Fruit fly (Drosophila melanogaster): ENCODE results near the gene CG42780.

Gene CG42780

DNA sequence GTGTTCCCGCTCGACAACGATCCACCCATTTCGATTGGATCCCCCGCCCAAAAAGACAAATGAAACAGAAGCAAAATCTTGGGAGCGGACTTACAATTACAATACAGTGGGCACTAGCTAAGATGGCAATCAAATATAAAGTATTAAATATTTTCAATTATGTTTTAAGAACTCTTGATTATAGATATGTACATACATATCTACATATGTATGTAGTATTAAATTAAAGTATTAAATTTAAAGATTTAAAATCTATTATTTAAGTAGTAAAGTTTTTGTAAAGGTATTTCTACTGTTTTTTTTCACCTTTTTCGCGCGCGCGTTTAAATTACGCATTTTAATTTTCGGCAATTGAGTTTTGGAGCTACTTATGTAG, 2.8 kb upstream of the CG42780 start (continued):
- TF ChIP-seq H2.0 (GFP tag; IDR thresholded peaks at IDR 0.05), result peak; percentile 73
- TF ChIP-seq Deaf1 (tag; optimal IDR thresholded peaks at IDR 0.05), result peak; percentile 71
- TF ChIP-seq CG12769 (tag; optimal IDR thresholded peaks at IDR 0.05), result no peak
- TF ChIP-seq CTCF (GFP tag; optimal IDR thresholded peaks at IDR 0.05), result no peak
- TF ChIP-seq Hr51 (GFP tag; optimal IDR thresholded peaks at IDR 0.05), result peak in 1 of 2 experiments; percentile 88
- TF ChIP-seq Adf1 (GFP tag; IDR thresholded peaks at IDR 0.05), result no peak
- no peak for TF ChIP-seq CG12744 (GFP tag; optimal IDR thresholded peaks at IDR 0.05)
- TF ChIP-seq bbx (GFP tag; IDR thresholded peaks at IDR 0.05; ENCODE audit: partially characterized antibody), result no peak
- TF ChIP-seq nerfin-2 (GFP tag; IDR thresholded peaks at IDR 0.05; ENCODE audit: partially characterized antibody), result no peak
- peak; percentile 61 for TF ChIP-seq HmgZ (tag; optimal IDR thresholded peaks at IDR 0.05)
- TF ChIP-seq dati (GFP tag; IDR thresholded peaks at IDR 0.05), result no peak
- no peak for TF ChIP-seq CG10321 (GFP tag; IDR thresholded peaks at IDR 0.05)
- TF ChIP-seq unc-4 (GFP tag; IDR thresholded peaks at IDR 0.05; ENCODE audit: partially characterized antibody), result no peak
- peak; percentile 72 for TF ChIP-seq CG9437 (GFP tag; optimal IDR thresholded peaks at IDR 0.05)
- no peak for TF ChIP-seq CG33213 (GFP tag; optimal IDR thresholded peaks at IDR 0.05)
- peak; percentile 14 for TF ChIP-seq jing (GFP tag; optimal IDR thresholded peaks at IDR 0.05)
- no peak for TF ChIP-seq Ets97D (GFP tag; optimal IDR thresholded peaks at IDR 0.05)
- peak; percentile 89 for TF ChIP-seq nmo (GFP tag; optimal IDR thresholded peaks at IDR 0.05)
- no peak for TF ChIP-seq btn (GFP tag; optimal IDR thresholded peaks at IDR 0.05)
- TF ChIP-seq Myb (GFP tag; optimal IDR thresholded peaks at IDR 0.05), result no peak
- no peak for TF ChIP-seq CG16813 (GFP tag; IDR thresholded peaks at IDR 0.05; ENCODE audit: partially characterized antibody)
- TF ChIP-seq ci (GFP tag; IDR thresholded peaks at IDR 0.05), result no peak
- no peak for TF ChIP-seq bab2 (GFP tag; optimal IDR thresholded peaks at IDR 0.05)
- TF ChIP-seq Hr3 (GFP tag; optimal IDR thresholded peaks at IDR 0.05), result peak; percentile 65
- peak; percentile 72 for TF ChIP-seq CG12659 (GFP tag; optimal IDR thresholded peaks at IDR 0.05)
- TF ChIP-seq Pdp1 (GFP tag; optimal IDR thresholded peaks at IDR 0.05), result no peak
- peak; percentile 84 for TF ChIP-seq CG15601 (tag; optimal IDR thresholded peaks at IDR 0.05)
- TF ChIP-seq tx (GFP tag; optimal IDR thresholded peaks at IDR 0.05), result no peak
- peak; percentile 33; the same call in 1 of the 3 replicates for TF ChIP-seq otp (GFP tag; IDR thresholded peaks at IDR 0.05)
- TF ChIP-seq CG8924 (tag; optimal IDR thresholded peaks at IDR 0.05), result peak; percentile 89
- TF ChIP-seq CG12299 (tag; optimal IDR thresholded peaks at IDR 0.05), result peak; percentile 71
- TF ChIP-seq CG8765 (GFP tag; IDR thresholded peaks at IDR 0.05), result no peak
- TF ChIP-seq ssp (GFP tag; IDR thresholded peaks at IDR 0.05), result peak; percentile 63
- no peak for TF ChIP-seq Dip3 (GFP tag; optimal IDR thresholded peaks at IDR 0.05)
- no peak for TF ChIP-seq ftz-f1 (GFP tag; optimal IDR thresholded peaks at IDR 0.05)
- peak; percentile 55 for TF ChIP-seq CG12219 (GFP tag; optimal IDR thresholded peaks at IDR 0.05)
- peak; percentile 92 for TF ChIP-seq CG18262 (tag; optimal IDR thresholded peaks at IDR 0.05)
- TF ChIP-seq hb (GFP tag; IDR thresholded peaks at IDR 0.05; ENCODE audit: partially characterized antibody), result no peak
- no peak for TF ChIP-seq fu2 (GFP tag; optimal IDR thresholded peaks at IDR 0.05)
- TF ChIP-seq Asciz (GFP tag; optimal IDR thresholded peaks at IDR 0.05), result peak; percentile 73
- TF ChIP-seq D (optimal IDR thresholded peaks at IDR 0.05), result no peak
- peak; percentile 74 for TF ChIP-seq D (GFP tag; optimal IDR thresholded peaks at IDR 0.05)
- peak; percentile 85 for TF ChIP-seq CG15269 (tag; optimal IDR thresholded peaks at IDR 0.05)
- no peak for TF ChIP-seq CG7745 (tag; optimal IDR thresholded peaks at IDR 0.05)
- peak; percentile 77; the same call in 2 of the 3 replicates for TF ChIP-seq so (GFP tag; IDR thresholded peaks at IDR 0.05)
- peak; percentile 58 for TF ChIP-seq CG4424 (GFP tag; optimal IDR thresholded peaks at IDR 0.05)
- peak; percentile 48; the same call in 1 of the 2 replicates for TF ChIP-seq ttk (GFP tag; IDR thresholded peaks at IDR 0.05)
- TF ChIP-seq CG4820 (GFP tag; optimal IDR thresholded peaks at IDR 0.05), result peak; percentile 30
- TF ChIP-seq hkb (optimal IDR thresholded peaks at IDR 0.05), result no peak
- peak; percentile 80 for TF ChIP-seq hkb (GFP tag; IDR thresholded peaks at IDR 0.05)
- TF ChIP-seq peb (GFP tag; IDR thresholded peaks at IDR 0.05), result peak; percentile 38; the same call in 1 of the 2 replicates
- TF ChIP-seq tin (GFP tag; optimal IDR thresholded peaks at IDR 0.05), result peak; percentile 53
